Fruit fly (Drosophila melanogaster) whole organism, embryonic: Measurements from ENCODE around the gene CG4328.
A peak's percentile ranks its signal among the peaks of the same experiment; 100 is the strongest.

ENCODE experiments used
- ATbp ChIP-seq: fragments of 200-800 bp; sonication (Bioruptor generic); optimal IDR thresholded peaks from 2 replicates; lab custom pipeline; 2017; ENCODE audit warnings: missing biosample characterization, mild to moderate bottlenecking, missing genetic modification characterization, missing genetic modification reagents
- Ada2b ChIP-seq: fragments of 200-800 bp; sonication (Bioruptor generic); IDR thresholded peaks from 2 replicates; pipeline ENCODE4 v1.3.6; 2022; ENCODE audit warnings: missing biosample characterization, missing genetic modification characterization
- BtbVII ChIP-seq: fragments of 200-800 bp; sonication (Bioruptor generic); optimal IDR thresholded peaks from 3 replicates; lab custom pipeline; 2017; ENCODE audit warnings: missing biosample characterization, mild to moderate bottlenecking, missing genetic modification characterization
- Bteb2 ChIP-seq: fragments of 200-800 bp; sonication (Bioruptor generic); optimal IDR thresholded peaks from 2 replicates; lab custom pipeline; 2016; ENCODE audit warnings: missing biosample characterization, missing genetic modification characterization
- CG12299 ChIP-seq: fragments of 200-800 bp; sonication (Bioruptor generic); optimal IDR thresholded peaks from 2 replicates; lab custom pipeline; 2018; ENCODE audit warnings: missing biosample characterization, mild to moderate bottlenecking, missing genetic modification characterization
- CG14441 ChIP-seq: fragments of 200-800 bp; sonication (Bioruptor generic); IDR thresholded peaks from 2 replicates; pipeline ENCODE4 v1.3.6; 2022; ENCODE audit warnings: missing biosample characterization, missing genetic modification characterization
- CG1603 ChIP-seq: fragments of 200-800 bp; sonication (Bioruptor generic); optimal IDR thresholded peaks from 2 replicates; lab custom pipeline; 2019; ENCODE audit warnings: missing biosample characterization, mild to moderate bottlenecking, missing genetic modification characterization, moderate library complexity
- CG16863 ChIP-seq: fragments of 200-800 bp; sonication (Bioruptor generic); optimal IDR thresholded peaks from 3 replicates; lab custom pipeline; 2016; ENCODE audit warnings: missing biosample characterization, missing genetic modification characterization
- CG17612 ChIP-seq: fragments of 200-800 bp; sonication (Bioruptor generic); IDR thresholded peaks from 2 replicates; pipeline ENCODE4 v1.3.6; 2022; ENCODE audit warnings: missing biosample characterization, missing genetic modification characterization
- CG1792 ChIP-seq: fragments of 200-800 bp; sonication (Bioruptor generic); optimal IDR thresholded peaks from 2 replicates; lab custom pipeline; 2016; ENCODE audit warnings: missing biosample characterization, missing genetic modification characterization
- CG2678 ChIP-seq: fragments of 200-800 bp; sonication (Bioruptor generic); optimal IDR thresholded peaks from 3 replicates; lab custom pipeline; 2019; ENCODE audit warnings: missing biosample characterization, mild to moderate bottlenecking, missing genetic modification characterization, moderate library complexity
- CG31365 ChIP-seq: fragments of 200-800 bp; sonication (Bioruptor generic); optimal IDR thresholded peaks from 2 replicates; lab custom pipeline; 2018; ENCODE audit warnings: missing biosample characterization, mild to moderate bottlenecking, missing genetic modification characterization
- CG31441 ChIP-seq: fragments of 200-800 bp; sonication (Bioruptor generic); IDR thresholded peaks from 2 replicates; pipeline ENCODE4 v1.3.6; 2022; ENCODE audit warnings: missing biosample characterization, missing genetic modification characterization
- CG3163 ChIP-seq: fragments of 200-800 bp; sonication (Bioruptor generic); optimal IDR thresholded peaks from 3 replicates; lab custom pipeline; 2016; ENCODE audit warnings: missing biosample characterization, missing genetic modification characterization
- CG32532 ChIP-seq: fragments of 200-800 bp; sonication (Bioruptor generic); IDR thresholded peaks from 2 replicates; pipeline ENCODE4 v1.3.6; 2022; ENCODE audit warnings: missing biosample characterization, missing genetic modification characterization
- CG32772 ChIP-seq: fragments of 200-800 bp; sonication (Bioruptor generic); IDR thresholded peaks from 2 replicates; pipeline ENCODE4 v1.3.6; 2022; ENCODE audit warnings: missing biosample characterization, missing genetic modification characterization
- CG3995 ChIP-seq: fragments of 200-800 bp; sonication (Bioruptor generic); optimal IDR thresholded peaks from 3 replicates; lab custom pipeline; 2016; ENCODE audit warnings: missing biosample characterization, missing genetic modification characterization
- CG4282 ChIP-seq: fragments of 200-800 bp; sonication (Bioruptor generic); optimal IDR thresholded peaks from 2 replicates; lab custom pipeline; 2016; ENCODE audit warnings: missing biosample characterization, missing genetic modification characterization
- CG5180 ChIP-seq: fragments of 200-800 bp; sonication (Bioruptor generic); optimal IDR thresholded peaks from 3 replicates; lab custom pipeline; 2017; ENCODE audit warnings: missing biosample characterization, missing genetic modification characterization, mild to moderate bottlenecking, moderate library complexity, missing genetic modification reagents
- CG7786 ChIP-seq: fragments of 200-800 bp; sonication (Bioruptor generic); optimal IDR thresholded peaks from 2 replicates; lab custom pipeline; 2016; ENCODE audit warnings: missing biosample characterization, missing genetic modification characterization
- CG8359 ChIP-seq: fragments of 200-800 bp; sonication (Bioruptor generic); optimal IDR thresholded peaks from 2 replicates; lab custom pipeline; 2017; ENCODE audit warnings: missing biosample characterization, mild to moderate bottlenecking, missing genetic modification characterization, borderline replicate concordance
- CG8388 ChIP-seq: fragments of 200-800 bp; sonication (Bioruptor generic); optimal IDR thresholded peaks from 2 replicates; lab custom pipeline; 2019; ENCODE audit warnings: missing biosample characterization, mild to moderate bottlenecking, missing genetic modification characterization, moderate library complexity
- CG9215 ChIP-seq: fragments of 200-800 bp; sonication (Bioruptor generic); IDR thresholded peaks from 2 replicates; pipeline ENCODE4 v1.3.6; 2022; ENCODE audit warnings: missing biosample characterization, missing genetic modification characterization
- CG9437 ChIP-seq: fragments of 200-800 bp; sonication (Bioruptor generic); optimal IDR thresholded peaks from 2 replicates; lab custom pipeline; 2018; ENCODE audit warnings: missing biosample characterization, mild to moderate bottlenecking, missing genetic modification characterization
- CG9609 ChIP-seq: fragments of 200-800 bp; sonication (Bioruptor generic); optimal IDR thresholded peaks from 3 replicates; lab custom pipeline; 2016; ENCODE audit warnings: missing biosample characterization, missing genetic modification characterization
- CG9876 ChIP-seq: fragments of 200-800 bp; sonication (Bioruptor generic); optimal IDR thresholded peaks from 2 replicates; lab custom pipeline; 2016; ENCODE audit warnings: missing biosample characterization, missing genetic modification characterization
- CHES-1-like ChIP-seq: fragments of 200-800 bp; sonication (Bioruptor generic); optimal IDR thresholded peaks from 2 replicates; lab custom pipeline; 2016; ENCODE audit warnings: missing biosample characterization, missing genetic modification characterization
- Dip3 ChIP-seq: fragments of 200-800 bp; sonication (Bioruptor generic); optimal IDR thresholded peaks from 3 replicates; lab custom pipeline; 2016; ENCODE audit warnings: missing biosample characterization, missing genetic modification characterization
- Doc2 ChIP-seq: fragments of 200-800 bp; sonication (Bioruptor generic); IDR thresholded peaks from 2 replicates; pipeline ENCODE4 v1.3.6; 2022; ENCODE audit warnings: missing biosample characterization, missing genetic modification characterization
- Doc3 ChIP-seq: fragments of 200-800 bp; sonication (Bioruptor generic); IDR thresholded peaks from 3 replicates; pipeline ENCODE4 v1.3.6; 2022; ENCODE audit warnings: missing biosample characterization, missing genetic modification characterization; ENCODE audit not compliant: partially characterized antibody
- Gsc ChIP-seq: fragments of 200-800 bp; sonication (Bioruptor generic); IDR thresholded peaks from 2 replicates; pipeline ENCODE4 v1.3.6; 2022; ENCODE audit warnings: missing biosample characterization, missing genetic modification characterization
- Hey ChIP-seq: fragments of 200-800 bp; sonication (Bioruptor generic); optimal IDR thresholded peaks from 3 replicates; lab custom pipeline; 2018; ENCODE audit warnings: missing biosample characterization, mild to moderate bottlenecking, missing genetic modification characterization
- Hr3 ChIP-seq: fragments of 200-800 bp; sonication (Bioruptor generic); optimal IDR thresholded peaks from 3 replicates; lab custom pipeline; 2016; ENCODE audit warnings: missing biosample characterization, missing genetic modification characterization
- Lim3 ChIP-seq: fragments of 200-800 bp; sonication (Bioruptor generic); IDR thresholded peaks from 2 replicates; pipeline ENCODE4 v1.3.6; 2022; ENCODE audit warnings: missing biosample characterization, missing genetic modification characterization
- Oaz ChIP-seq: fragments of 200-800 bp; sonication (Bioruptor generic); IDR thresholded peaks from 2 replicates; pipeline ENCODE4 v1.3.6; 2022; ENCODE audit warnings: missing biosample characterization, missing genetic modification characterization
- Oli ChIP-seq: fragments of 200-800 bp; sonication (Bioruptor generic); optimal IDR thresholded peaks from 2 replicates; lab custom pipeline; 2018; ENCODE audit warnings: missing biosample characterization, mild to moderate bottlenecking, missing genetic modification characterization, moderate library complexity
- Sox102F ChIP-seq: fragments of 200-800 bp; sonication (Bioruptor generic); optimal IDR thresholded peaks from 2 replicates; lab custom pipeline; 2018; ENCODE audit warnings: missing biosample characterization, mild to moderate bottlenecking, missing genetic modification characterization, moderate library complexity
- Tbp ChIP-seq: fragments of >200 bp; optimal IDR thresholded peaks from 2 replicates; lab custom pipeline; 2018; ENCODE audit warnings: missing biosample characterization, missing genetic modification characterization
- ab ChIP-seq: fragments of 200-800 bp; sonication (Bioruptor generic); optimal IDR thresholded peaks from 2 replicates; lab custom pipeline; 2016; ENCODE audit warnings: missing biosample characterization, missing genetic modification characterization
- chn ChIP-seq: fragments of 200-800 bp; sonication (Bioruptor generic); optimal IDR thresholded peaks from 2 replicates; lab custom pipeline; 2016; ENCODE audit warnings: missing biosample characterization, missing genetic modification characterization
- croc ChIP-seq: fragments of 200-800 bp; sonication (Bioruptor generic); conservative IDR thresholded peaks from 3 replicates; pipeline ENCODE4 v1.3.6; 2022; ENCODE audit warnings: missing biosample characterization, missing genetic modification characterization
- eve ChIP-seq, 2 experiments: fragments of >200 bp; optimal IDR thresholded peaks; 2 replicates each; lab custom pipeline; 2017; ENCODE audit warnings: missing biosample characterization in 2 of 2, missing genetic modification characterization in 2 of 2
- jigr1 ChIP-seq: fragments of 200-800 bp; sonication (Bioruptor generic); IDR thresholded peaks from 3 replicates; pipeline ENCODE4 v1.3.6; 2022; ENCODE audit warnings: missing biosample characterization, missing genetic modification characterization
- nerfin-2 ChIP-seq: fragments of 200-800 bp; sonication (Bioruptor generic); IDR thresholded peaks from 2 replicates; pipeline ENCODE4 v1.3.6; 2022; ENCODE audit warnings: missing biosample characterization, missing genetic modification characterization; ENCODE audit not compliant: partially characterized antibody
- nom ChIP-seq: fragments of 200-800 bp; sonication (Bioruptor generic); optimal IDR thresholded peaks from 2 replicates; lab custom pipeline; 2017; ENCODE audit warnings: missing biosample characterization, missing genetic modification characterization, mild to moderate bottlenecking, moderate library complexity, missing genetic modification reagents
- tin ChIP-seq: fragments of 200-800 bp; sonication (Bioruptor generic); optimal IDR thresholded peaks from 3 replicates; lab custom pipeline; 2016; ENCODE audit warnings: missing biosample characterization, missing genetic modification characterization
- toy ChIP-seq: fragments of 200-800 bp; sonication (Bioruptor generic); IDR thresholded peaks from 2 replicates; pipeline ENCODE4 v1.3.6; 2022; ENCODE audit warnings: missing biosample characterization, missing genetic modification characterization
- vfl ChIP-seq: fragments of 200-800 bp; sonication (Bioruptor generic); optimal IDR thresholded peaks from 2 replicates; lab custom pipeline; 2016; ENCODE audit warnings: missing biosample characterization, missing genetic modification characterization
- vvl ChIP-seq: fragments of 200-800 bp; sonication (Bioruptor generic); IDR thresholded peaks from 2 replicates; pipeline ENCODE4 v1.3.6; 2022; ENCODE audit warnings: missing biosample characterization, missing genetic modification characterization
- z ChIP-seq: fragments of 200-800 bp; sonication (Bioruptor generic); IDR thresholded peaks from 3 replicates; pipeline ENCODE4 v1.3.6; 2022; ENCODE audit warnings: missing biosample characterization, missing genetic modification characterization

Gene CG4328

dm6 chr3L:12277054-12277879, 18.7 kb downstream of the CG4328 start, which contains the start of the genes Sms and INPP5E (continued):
- TF ChIP-seq Oli (peak; percentile 40), ATbp (GFP tag; lab: Kevin White, UChicago) (no peak), CG14441 (peak; percentile 61), CG9215 (GFP tag; lab: Robert Waterston, UW) (peak; percentile 54), CG8388 (GFP tag; lab: Kevin White, UChicago) (peak; percentile 17), CG2678 (tag; lab: Kevin White, UChicago) (peak; percentile 70), CG8359 (no peak), nerfin-2 (GFP tag; lab: Robert Waterston, UW) (peak; percentile 84), Tbp (GFP tag; lab: Kevin White, UChicago) (no peak), CG31441 (GFP tag; lab: Robert Waterston, UW) (peak; percentile 79), jigr1 (peak; percentile 83; the same call in 1 of the 3 replicates), CG3163 (GFP tag; lab: Kevin White, UChicago) (no peak), CG32772 (GFP tag; lab: Robert Waterston, UW) (peak; percentile 44; the same call in 1 of the 2 replicates), Ada2b (no peak), CG9437 (peak; percentile 53), Hr3 (GFP tag; lab: Kevin White, UChicago) (peak; percentile 79), CG16863 (GFP tag; lab: Kevin White, UChicago) (no peak), CG32532 (GFP tag; lab: Robert Waterston, UW) (peak; percentile 69), Oaz (GFP tag; lab: Robert Waterston, UW) (no peak), ab (GFP tag; lab: Kevin White, UChicago) (no peak), BtbVII (no peak), eve (GFP tag; optimal IDR thresholded peaks at IDR 0.05; lab: Kevin White, UChicago) (no peak), Hey (tag; lab: Kevin White, UChicago) (no peak), Gsc (GFP tag; lab: Robert Waterston, UW) (no peak), CG4282 (no peak), CG12299 (no peak), Sox102F (peak; percentile 49), vvl (GFP tag; lab: Robert Waterston, UW) (peak; percentile 38), croc (GFP tag; lab: Robert Waterston, UW) (no peak), Lim3 (no peak), Doc3 (GFP tag; lab: Robert Waterston, UW) (peak; percentile 73; the same call in 2 of the 3 replicates), z (GFP tag; lab: Robert Waterston, UW) (no peak), chn (GFP tag; lab: Kevin White, UChicago) (peak; percentile 6), CG1603 (tag; lab: Kevin White, UChicago) (peak; percentile 42), CG17612 (GFP tag; lab: Robert Waterston, UW) (no peak), Doc2 (GFP tag; lab: Robert Waterston, UW) (no peak), CG3995 (GFP tag; lab: Kevin White, UChicago) (peak; percentile 85), toy (GFP tag; lab: Robert Waterston, UW) (no peak), tin (GFP tag; lab: Kevin White, UChicago) (peak; percentile 60), Bteb2 (GFP tag; lab: Kevin White, UChicago) (peak; percentile 11), CG9609 (GFP tag; lab: Kevin White, UChicago) (no peak), CG31365 (no peak), vfl (GFP tag; lab: Kevin White, UChicago) (no peak), CHES-1-like (GFP tag; lab: Kevin White, UChicago) (peak; percentile 16), nom (no peak), CG1792 (GFP tag; lab: Kevin White, UChicago) (no peak), CG7786 (GFP tag; lab: Kevin White, UChicago) (no peak), CG5180 (GFP tag; lab: Kevin White, UChicago) (no peak), CG9876 (no peak), Dip3 (GFP tag; lab: Kevin White, UChicago) (no peak)
